Worm (Caenorhabditis elegans) whole organism, dauer: Measurements from ENCODE around the gene col-176.

Experiments used
- unc-62 ChIP-seq: sonication (generic microtip); optimal IDR thresholded peaks from 2 replicates; lab custom pipeline; 2017; ENCODE audit warnings: missing biosample characterization, missing genetic modification reagents, missing genetic modification characterization

The col-176 gene

DNA sequence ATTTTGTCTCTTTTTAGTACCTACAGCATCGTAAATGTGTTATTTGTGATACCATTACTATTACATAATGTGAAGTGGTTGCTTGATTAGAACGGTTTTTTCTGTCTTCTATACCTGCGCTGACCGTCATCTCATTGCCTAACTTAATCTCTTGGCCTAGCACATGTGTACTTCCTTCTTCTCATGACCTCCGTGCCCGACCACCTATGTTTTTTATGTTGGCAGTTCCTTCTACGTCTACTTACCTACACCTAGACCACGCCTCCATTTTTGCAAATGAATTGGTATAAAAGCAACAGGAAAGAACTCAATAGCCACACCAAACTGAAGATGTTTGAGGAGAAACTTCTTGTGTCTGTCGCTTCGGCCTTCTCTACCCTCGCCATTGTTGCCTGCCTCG is at the start of gene col-176:
TSS of gene col-176 (plus strand) at position 301 of the 400 bp plus-strand sequence.
- TF ChIP-seq unc-62 (GFP tag; lab: Kevin White, UChicago) = no peak

DNA sequence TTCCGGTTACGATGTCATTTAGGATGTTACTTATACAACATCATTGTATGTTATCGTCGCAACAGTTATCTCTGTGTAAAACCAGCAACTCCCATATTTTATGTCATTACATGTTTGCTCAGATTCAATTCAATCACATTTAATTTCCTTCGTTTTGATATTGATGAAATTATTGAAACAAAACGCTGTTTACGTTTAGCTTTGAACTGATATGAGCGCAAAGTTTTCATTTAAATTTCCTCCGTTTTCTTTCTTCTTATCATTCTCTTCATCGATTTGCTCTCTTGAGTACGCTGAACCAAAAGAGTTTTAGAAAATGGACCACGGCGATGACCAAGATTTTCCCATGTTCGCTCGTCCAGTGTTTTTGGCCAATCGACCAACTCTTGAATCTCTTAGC is 46.6 kb upstream of the col-176 start, which contains the start of gene sek-6:
TSS of gene sek-6 (plus strand) at position 315 of the 400 bp plus-strand sequence.
- no peak for TF ChIP-seq unc-62 (GFP tag; lab: Kevin White, UChicago)

DNA sequence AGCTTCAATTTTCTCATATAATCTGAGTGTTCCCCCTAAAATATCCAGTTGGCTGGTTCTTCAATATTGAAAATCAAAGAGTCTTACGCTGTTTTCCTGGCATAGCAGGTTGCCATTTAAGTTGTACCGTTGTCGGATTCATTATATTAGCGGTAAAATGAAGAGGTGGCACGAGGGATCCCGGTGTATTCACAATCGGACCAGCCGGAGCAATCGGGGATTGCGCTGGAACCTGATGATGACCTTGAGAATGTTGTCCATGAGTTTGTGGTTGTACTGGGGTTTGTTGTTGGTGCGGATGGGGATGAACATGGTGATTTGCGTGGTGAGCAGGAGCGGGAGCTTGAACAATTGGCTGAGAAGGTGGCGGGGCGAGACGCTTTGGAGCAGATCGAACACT is 32.9 kb upstream of the col-176 start:
- TF ChIP-seq unc-62 (GFP tag; lab: Kevin White, UChicago) = no peak

DNA sequence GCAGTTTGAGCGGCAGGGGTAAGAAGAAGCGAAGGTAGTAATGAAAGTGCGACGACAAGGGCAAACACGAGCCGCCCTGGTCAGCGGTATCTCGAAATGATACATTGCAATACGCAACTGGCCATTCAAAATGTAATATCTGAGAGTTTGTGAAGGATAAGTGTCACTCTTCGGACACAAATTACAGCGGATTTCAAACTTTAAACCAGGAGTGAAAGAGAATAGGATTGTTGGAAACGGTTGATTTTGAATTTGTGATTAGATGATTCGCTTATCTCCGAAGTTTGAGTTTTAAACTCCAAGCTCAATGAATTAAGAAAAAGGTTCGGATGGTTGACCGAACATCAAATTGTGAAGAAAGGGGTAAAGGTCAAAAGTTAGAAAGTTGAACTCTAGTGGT is 30.1 kb upstream of the col-176 start, which contains the start of gene ZC374.2:
TSS of gene ZC374.2 (minus strand) at position 101 of the 400 bp plus-strand sequence.
- no peak for TF ChIP-seq unc-62 (GFP tag; lab: Kevin White, UChicago)

DNA sequence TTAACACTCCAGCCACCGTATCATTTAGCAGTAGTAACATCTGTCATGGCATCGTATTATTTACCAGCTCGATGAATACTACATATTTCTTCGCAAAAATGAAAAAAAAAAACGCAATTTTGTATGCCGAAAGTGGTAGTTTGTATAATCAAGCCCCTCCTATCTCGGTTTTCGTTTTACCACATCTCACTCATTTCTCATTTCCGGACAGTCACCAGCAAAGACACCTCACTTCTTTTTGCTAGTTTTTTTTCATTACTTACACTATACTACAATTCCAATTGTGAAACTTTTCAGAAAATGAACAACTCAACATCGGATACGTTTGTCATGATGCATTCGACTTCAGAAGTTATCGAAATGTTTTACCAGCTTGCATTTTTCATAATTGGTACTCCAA is 28.2 kb upstream of the col-176 start, which contains the start of gene gnrr-3:
TSS of gene gnrr-3 (plus strand) at position 301 of the 400 bp plus-strand sequence.
- no peak for TF ChIP-seq unc-62 (GFP tag; lab: Kevin White, UChicago)

DNA sequence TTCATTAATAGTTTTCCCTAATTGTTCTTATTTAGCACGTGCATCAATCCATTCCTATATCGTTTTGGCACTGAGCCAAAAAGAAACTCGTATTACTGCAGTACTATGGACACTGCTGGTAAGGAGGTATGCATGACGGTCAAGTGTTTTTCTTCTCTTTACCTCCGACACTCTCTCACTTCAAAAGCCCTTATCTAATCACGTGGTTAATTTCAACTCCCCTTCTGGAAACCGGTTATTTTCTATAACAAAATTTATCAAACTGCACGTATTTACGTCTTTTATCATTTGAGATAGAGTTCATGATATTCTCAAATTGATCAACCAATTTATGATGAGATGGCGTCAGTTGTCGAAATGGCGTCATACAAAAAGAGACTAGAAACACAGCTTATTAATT is 25.8 kb upstream of the col-176 start:
- TF ChIP-seq unc-62 (GFP tag; lab: Kevin White, UChicago) = no peak

DNA sequence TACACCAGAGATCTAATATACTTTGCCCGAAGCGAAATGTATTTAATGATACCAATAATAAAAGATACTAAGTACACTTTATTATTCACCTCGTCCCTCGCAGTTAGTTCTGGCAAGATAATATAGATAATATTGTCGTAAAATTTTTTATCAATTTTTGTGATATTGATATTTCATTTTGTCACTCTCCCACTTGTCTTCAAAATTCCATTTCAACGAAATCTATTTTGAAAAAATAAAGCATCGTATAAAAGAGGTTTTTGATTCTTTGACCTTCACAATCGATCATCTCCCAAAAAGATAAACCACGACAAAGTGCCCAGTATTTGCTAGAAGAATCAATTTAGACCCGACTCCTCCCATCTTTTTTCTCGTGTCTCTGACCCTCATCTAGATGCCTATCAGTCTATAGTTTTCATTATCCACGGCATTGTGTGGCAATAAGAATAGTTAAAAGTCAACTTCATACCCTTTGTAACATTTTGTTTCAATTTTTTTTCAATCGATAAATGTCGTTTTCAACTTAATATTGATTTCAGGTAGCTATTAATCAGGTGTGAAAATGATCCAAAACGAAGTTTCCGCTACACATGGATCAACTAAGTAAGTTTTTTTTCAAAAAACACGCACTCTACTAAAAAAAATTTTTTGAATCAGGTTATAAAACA is 23.5 kb upstream of the col-176 start, which contains the start of gene cbs-1:
TSS of gene cbs-1 (plus strand) at position 534 of the 668 bp plus-strand sequence.
- TF ChIP-seq unc-62 (GFP tag; lab: Kevin White, UChicago) = no peak

DNA sequence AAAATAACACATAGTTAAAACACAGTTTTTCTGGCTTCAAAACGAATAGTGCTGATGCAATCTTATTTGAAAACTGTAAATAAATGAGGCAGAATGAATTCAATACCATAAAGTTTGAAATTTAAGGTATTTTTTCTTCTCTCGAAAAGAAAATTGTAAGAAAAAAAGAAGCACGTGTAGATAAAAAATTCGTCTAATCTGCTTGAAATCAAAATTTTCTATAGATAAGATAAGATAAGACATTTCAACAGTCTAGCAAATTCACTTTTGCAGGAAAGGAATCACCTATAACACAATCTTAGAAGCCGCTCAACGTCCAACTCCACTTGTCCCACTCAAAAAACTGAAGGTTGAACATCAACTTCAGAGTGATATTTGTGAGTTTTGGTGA is 23.0 kb upstream of the col-176 start:
- TF ChIP-seq unc-62 (GFP tag; lab: Kevin White, UChicago) = no peak

DNA sequence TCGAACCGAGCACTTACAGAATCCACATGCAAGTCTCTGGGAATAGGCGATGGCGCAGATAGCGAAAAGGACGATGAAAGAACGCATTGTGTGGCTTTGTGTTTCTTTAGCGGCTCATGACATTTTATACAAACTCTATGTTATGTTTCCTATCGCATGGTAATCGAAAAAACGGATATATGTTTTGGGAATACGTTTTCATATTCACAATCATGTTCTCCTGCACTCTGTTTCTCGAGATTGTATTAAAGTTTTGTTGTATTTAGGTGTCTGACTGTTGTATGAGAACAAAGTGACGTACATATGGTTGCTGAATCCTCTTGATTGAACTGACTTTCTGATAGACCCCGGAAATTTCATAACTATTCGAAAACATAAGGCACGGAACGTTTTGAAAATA is 19.1 kb upstream of the col-176 start, which contains the start of gene ZC373.2:
TSS of gene ZC373.2 (minus strand) at position 101 of the 400 bp plus-strand sequence.
- TF ChIP-seq unc-62 (GFP tag; lab: Kevin White, UChicago) = no peak

DNA sequence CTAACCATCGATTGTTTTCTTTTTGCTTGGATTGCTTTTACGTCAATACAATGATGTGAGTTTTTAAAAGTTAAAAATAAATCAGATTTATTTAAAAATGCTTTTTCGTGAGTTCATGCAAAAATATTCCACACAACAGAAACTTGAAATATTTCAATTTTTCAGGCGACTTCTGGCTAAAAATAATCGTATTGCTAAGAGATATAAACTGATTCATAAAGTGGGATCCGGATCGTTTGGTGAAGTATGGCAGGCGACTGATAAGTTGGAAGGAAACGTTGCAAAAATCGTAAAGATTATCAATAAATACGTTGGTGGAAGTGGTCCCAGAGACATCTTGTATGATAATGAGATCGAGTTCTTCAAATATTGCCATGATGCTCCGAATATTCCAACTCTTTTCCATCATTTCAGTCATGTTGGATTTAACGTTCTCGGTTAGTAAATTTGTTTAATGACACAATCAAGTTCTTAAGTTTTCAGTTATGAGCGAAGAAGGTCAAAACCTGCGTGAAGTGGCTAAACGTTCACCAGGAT is 16.9 kb upstream of the col-176 start, which contains the start of gene ZC373.3:
TSS of gene ZC373.3 (plus strand) at position 51 of the 537 bp plus-strand sequence.
- no peak for TF ChIP-seq unc-62 (GFP tag; lab: Kevin White, UChicago)

DNA sequence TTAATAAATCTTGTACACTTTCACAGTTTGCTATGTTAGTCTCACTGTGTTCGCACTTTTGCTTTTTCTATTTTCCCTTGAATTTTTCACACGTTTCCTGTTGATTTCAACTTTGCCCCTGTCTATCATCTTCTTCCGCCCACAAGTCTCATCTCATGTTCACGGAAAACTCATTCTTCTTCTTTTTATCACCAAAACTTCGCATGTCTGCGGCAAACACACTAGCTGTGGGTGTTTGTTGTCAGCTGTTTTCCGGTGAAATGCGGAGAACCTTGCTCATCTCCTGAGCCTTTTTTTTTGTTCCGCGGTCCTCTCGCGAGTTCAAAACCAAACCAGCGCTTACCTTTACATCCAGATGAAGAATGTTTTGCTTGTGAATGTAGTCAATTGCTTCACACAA is 8.9 kb upstream of the col-176 start:
- TF ChIP-seq unc-62 (GFP tag; lab: Kevin White, UChicago) = no peak

DNA sequence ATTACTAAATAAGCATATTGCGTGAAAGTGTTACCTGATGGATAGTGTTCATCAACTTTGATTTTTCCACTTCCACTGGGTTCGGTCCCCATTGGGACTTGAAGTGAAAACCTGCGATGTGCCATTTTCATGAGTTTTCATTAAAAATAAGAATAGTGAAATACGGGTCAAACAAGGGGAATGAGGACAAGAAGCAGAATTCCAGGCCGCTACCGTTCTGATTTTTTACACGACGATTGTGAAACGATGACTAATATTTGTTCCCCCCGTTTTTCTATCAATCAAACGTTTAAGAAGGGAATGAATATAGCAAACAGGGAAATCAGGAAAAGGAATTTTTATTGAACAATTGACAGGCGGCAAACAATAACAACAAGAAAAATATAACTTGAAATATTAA is 7.7 kb upstream of the col-176 start, which contains the start of gene mlck-1:
TSS of gene mlck-1 (minus strand) at position 101 of the 400 bp plus-strand sequence.
- no peak for TF ChIP-seq unc-62 (GFP tag; lab: Kevin White, UChicago)

DNA sequence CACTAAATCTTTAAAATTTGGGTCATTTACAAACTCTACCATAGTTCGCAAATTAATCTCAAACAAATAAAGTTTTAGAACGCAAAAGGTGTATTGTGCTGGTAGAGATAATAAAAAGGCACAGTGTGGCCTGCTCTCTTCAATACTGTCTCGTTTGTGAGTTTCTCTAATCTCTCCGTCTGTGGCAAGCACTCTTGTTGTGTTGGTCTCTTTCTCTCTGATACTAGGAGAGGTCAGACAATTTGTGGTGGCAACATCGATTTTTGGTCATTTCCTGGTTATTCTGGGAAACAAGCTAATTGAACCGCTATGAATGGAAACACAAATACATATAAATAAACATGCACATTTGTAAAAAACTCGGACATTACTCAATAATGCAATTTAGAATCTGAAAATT is 3.2 kb upstream of the col-176 start, which contains the start of gene ZC373.5:
TSS of gene ZC373.5 (minus strand) at position 159 of the 400 bp plus-strand sequence.
- no peak for TF ChIP-seq unc-62 (GFP tag; lab: Kevin White, UChicago)

DNA sequence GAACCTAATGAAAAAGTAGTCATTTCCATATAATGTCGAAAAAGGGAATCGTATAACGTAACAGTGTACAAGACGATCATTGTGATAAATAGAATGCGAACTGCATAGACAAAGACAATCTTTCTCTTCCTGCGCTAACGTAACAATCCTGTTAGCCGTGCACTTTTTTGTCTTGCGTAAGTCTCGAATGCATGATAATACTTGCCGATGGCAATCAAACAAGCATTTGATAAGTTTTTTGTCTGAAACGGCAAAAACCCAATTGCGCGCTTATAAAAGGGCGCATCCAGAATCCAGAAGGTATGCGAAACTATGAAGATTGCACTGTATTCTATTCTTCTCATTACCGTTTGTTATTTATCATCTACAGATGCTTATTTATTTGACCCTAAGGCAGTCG is 2.4 kb upstream of the col-176 start, which contains the start of gene dao-4:
TSS of gene dao-4 (plus strand) at position 301 of the 400 bp plus-strand sequence.
- TF ChIP-seq unc-62 (GFP tag; lab: Kevin White, UChicago) = no peak

DNA sequence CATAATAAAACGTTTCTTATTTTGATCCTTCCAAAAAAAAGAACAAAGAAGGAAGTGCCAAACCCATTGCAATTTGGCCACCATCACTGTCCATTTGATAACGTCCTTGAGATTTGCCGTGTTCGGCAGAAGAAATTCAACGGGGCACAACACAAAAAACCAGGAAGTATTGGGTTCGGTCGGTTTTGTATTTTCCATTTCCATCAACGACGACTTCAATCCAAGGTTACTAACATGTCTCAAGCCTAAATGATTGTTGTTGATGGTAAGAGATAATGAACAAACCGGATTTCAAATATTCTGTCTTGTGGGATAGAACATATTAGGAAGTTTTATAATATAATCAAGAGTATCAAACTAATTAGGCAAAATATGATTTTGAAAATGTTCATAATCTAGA is 1.1 kb upstream of the col-176 start:
- no peak for TF ChIP-seq unc-62 (GFP tag; lab: Kevin White, UChicago)

DNA sequence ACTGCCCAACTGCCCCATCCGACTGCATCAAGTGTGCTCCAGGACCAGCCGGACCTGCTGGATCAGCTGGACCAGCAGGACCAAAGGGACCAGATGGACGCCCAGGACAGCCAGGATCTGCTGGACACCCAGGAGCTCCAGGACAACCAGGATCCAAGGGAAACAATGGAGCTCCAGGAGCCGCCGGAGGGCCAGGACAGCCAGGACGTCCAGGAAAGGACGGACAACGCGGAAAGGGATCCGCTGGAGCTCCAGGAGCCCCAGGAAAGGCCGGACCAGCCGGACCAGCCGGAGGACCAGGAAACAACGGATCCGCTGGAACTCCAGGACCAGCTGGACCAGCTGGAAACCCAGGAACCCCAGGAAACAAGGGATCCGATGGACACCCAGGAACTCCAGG is 692 bp downstream of the col-176 start:
- TF ChIP-seq unc-62 (GFP tag; lab: Kevin White, UChicago) = no peak
